Fruit fly (Drosophila melanogaster) whole organism, embryonic: ENCODE results near the gene ClC-a.

Source experiments
- Bdp1 ChIP-seq: fragments of 200-800 bp; sonication (Bioruptor generic); optimal IDR thresholded peaks from 3 replicates; lab custom pipeline; 2016; ENCODE audit warnings: missing biosample characterization, missing genetic modification characterization
- CG13296 ChIP-seq: fragments of 200-800 bp; sonication (Bioruptor generic); optimal IDR thresholded peaks from 3 replicates; lab custom pipeline; 2018; ENCODE audit warnings: missing biosample characterization, mild to moderate bottlenecking, missing genetic modification characterization
- CG1529 ChIP-seq: fragments of 200-800 bp; sonication (Bioruptor generic); optimal IDR thresholded peaks from 3 replicates; lab custom pipeline; 2018; ENCODE audit warnings: missing biosample characterization, missing genetic modification characterization
- CG17912 ChIP-seq: fragments of 200-800 bp; sonication (Bioruptor generic); optimal IDR thresholded peaks from 2 replicates; lab custom pipeline; 2018; ENCODE audit warnings: missing biosample characterization, mild to moderate bottlenecking, missing genetic modification characterization
- CG6689 ChIP-seq: fragments of 200-800 bp; sonication (Bioruptor generic); IDR thresholded peaks from 2 replicates; pipeline ENCODE4 v1.3.6; 2022; ENCODE audit warnings: missing biosample characterization, missing genetic modification characterization
- az2 ChIP-seq: fragments of 200-800 bp; sonication (Bioruptor generic); optimal IDR thresholded peaks from 3 replicates; lab custom pipeline; 2016; ENCODE audit warnings: missing biosample characterization, missing genetic modification characterization
- dmrt99B ChIP-seq: fragments of 200-800 bp; sonication (Bioruptor generic); optimal IDR thresholded peaks from 2 replicates; lab custom pipeline; 2018; ENCODE audit warnings: missing biosample characterization, mild to moderate bottlenecking, missing genetic modification characterization, moderate library complexity

dm6 chr3R:11822266-11822665, 9.3 kb upstream of the ClC-a start, which contains the start of gene Kyat:
- no peak for TF ChIP-seq Bdp1 (GFP tag; lab: Kevin White, UChicago)
- no peak for TF ChIP-seq CG13296 (GFP tag; lab: Kevin White, UChicago)
- no peak for TF ChIP-seq CG1529 (GFP tag; lab: Kevin White, UChicago)
- TF ChIP-seq az2 (GFP tag; lab: Kevin White, UChicago) = no peak
- TF ChIP-seq CG17912 (GFP tag; lab: Kevin White, UChicago) = no peak
- no peak for TF ChIP-seq CG6689 (GFP tag; lab: Robert Waterston, UW)
- TF ChIP-seq dmrt99B (tag; lab: Kevin White, UChicago) = no peak
